Worm (Caenorhabditis elegans) whole organism, mixed stage, embryonic: ENCODE data around the gene mttu-1.

Experiments used
- blmp-1 ChIP-seq: fragments of 150-350 bp; optimal IDR thresholded peaks from 2 replicates; lab custom pipeline; 2014; ENCODE audit warnings: missing biosample characterization, missing genetic modification characterization
- elt-1 ChIP-seq: sonication (generic microtip); optimal IDR thresholded peaks from 2 replicates; lab custom pipeline; 2017; ENCODE audit warnings: missing genetic modification characterization, mild to moderate bottlenecking, missing compliant biosample characterization, antibody characterized with exemption, moderate library complexity, borderline replicate concordance; ENCODE audit not compliant: insufficient read depth
- lin-13 ChIP-seq: fragments of 150-350 bp; optimal IDR thresholded peaks from 2 replicates; lab custom pipeline; 2014; ENCODE audit warnings: missing biosample characterization, missing genetic modification characterization
- lsy-2 ChIP-seq: fragments of 150-350 bp; optimal IDR thresholded peaks from 2 replicates; lab custom pipeline; 2014; ENCODE audit warnings: missing biosample characterization, missing genetic modification characterization
- mep-1 ChIP-seq: fragments of 150-350 bp; optimal IDR thresholded peaks from 2 replicates; lab custom pipeline; 2017; ENCODE audit warnings: missing biosample characterization, missing genetic modification reagents, missing genetic modification characterization, inconsistent platforms
- nhr-12 ChIP-seq: fragments of 150-350 bp; optimal IDR thresholded peaks from 2 replicates; lab custom pipeline; 2014; ENCODE audit warnings: missing biosample characterization, missing genetic modification characterization
- nhr-237 ChIP-seq: fragments of 150-350 bp; optimal IDR thresholded peaks from 2 replicates; lab custom pipeline; 2014; ENCODE audit warnings: missing biosample characterization, missing genetic modification characterization
- nhr-76 ChIP-seq: sonication (generic microtip); optimal IDR thresholded peaks from 2 replicates; lab custom pipeline; 2017; ENCODE audit warnings: missing biosample characterization, missing genetic modification characterization
- unc-39 ChIP-seq: fragments of 150-350 bp; optimal IDR thresholded peaks from 2 replicates; lab custom pipeline; 2014; ENCODE audit warnings: missing biosample characterization, missing genetic modification characterization
- unc-62 ChIP-seq: fragments of 150-350 bp; optimal IDR thresholded peaks from 2 replicates; lab custom pipeline; 2014; ENCODE audit warnings: missing biosample characterization, missing genetic modification reagents, missing genetic modification characterization
- ztf-11 ChIP-seq: fragments of 150-350 bp; optimal IDR thresholded peaks from 2 replicates; lab custom pipeline; 2014; ENCODE audit warnings: missing biosample characterization, missing genetic modification characterization

ce11 chrIV:11286112-11286511, 10.6 kb downstream of the mttu-1 start:
- TF ChIP-seq nhr-12, result no peak
- no peak for TF ChIP-seq mep-1 (tag; lab: Kevin White, UChicago)
- no peak for TF ChIP-seq ztf-11
- no peak for TF ChIP-seq blmp-1
- no peak for TF ChIP-seq nhr-76 (tag; lab: Kevin White, UChicago)
- TF ChIP-seq lin-13 (tag; lab: Kevin White, UChicago), result no peak
- TF ChIP-seq elt-1 (tag; lab: Kevin White, UChicago), result no peak
- TF ChIP-seq unc-62 (GFP tag; lab: Kevin White, UChicago), result no peak
- no peak for TF ChIP-seq nhr-237 (tag; lab: Kevin White, UChicago)
- no peak for TF ChIP-seq unc-39 (tag; lab: Kevin White, UChicago)
- TF ChIP-seq lsy-2 (tag; lab: Kevin White, UChicago), result no peak
